Fruit fly (Drosophila melanogaster) whole organism, adult: Measurements from ENCODE around the gene mbt.

Experiments used
- CG11617 ChIP-seq: fragments of 200-800 bp; sonication (Bioruptor generic); optimal IDR thresholded peaks from 2 replicates; lab custom pipeline; 2017; ENCODE audit warnings: mild to moderate bottlenecking, missing biosample characterization, missing genetic modification reagents, missing genetic modification characterization
- CG12768 ChIP-seq: fragments of 200-800 bp; sonication (Bioruptor generic); optimal IDR thresholded peaks from 2 replicates; lab custom pipeline; 2017; ENCODE audit warnings: missing biosample characterization, missing genetic modification characterization, mild to moderate bottlenecking, moderate library complexity, missing genetic modification reagents
- CG33017 ChIP-seq: fragments of 200-800 bp; sonication (Bioruptor generic); optimal IDR thresholded peaks from 2 replicates; lab custom pipeline; 2018; ENCODE audit warnings: missing biosample characterization, mild to moderate bottlenecking, missing genetic modification characterization, moderate library complexity
- CG5204 ChIP-seq: fragments of 200-800 bp; sonication (Bioruptor generic); optimal IDR thresholded peaks from 2 replicates; lab custom pipeline; 2016; ENCODE audit warnings: missing biosample characterization, missing genetic modification characterization
- CG7045 ChIP-seq: fragments of 200-800 bp; sonication (Bioruptor generic); optimal IDR thresholded peaks from 2 replicates; lab custom pipeline; 2017; ENCODE audit warnings: missing biosample characterization, mild to moderate bottlenecking, missing genetic modification characterization
- CG7101 ChIP-seq: fragments of 200-800 bp; sonication (Bioruptor generic); optimal IDR thresholded peaks from 2 replicates; lab custom pipeline; 2018; ENCODE audit warnings: missing biosample characterization, mild to moderate bottlenecking, missing genetic modification characterization, moderate library complexity
- Crg-1 ChIP-seq: fragments of 200-800 bp; sonication (Bioruptor generic); optimal IDR thresholded peaks from 2 replicates; lab custom pipeline; 2016; ENCODE audit warnings: missing biosample characterization, missing genetic modification characterization
- Mnt ChIP-seq: fragments of 200-800 bp; sonication (Bioruptor generic); optimal IDR thresholded peaks from 2 replicates; lab custom pipeline; 2016; ENCODE audit warnings: missing biosample characterization, mild to moderate bottlenecking, missing genetic modification characterization
- bab1 ChIP-seq: fragments of 200-800 bp; sonication (Bioruptor generic); optimal IDR thresholded peaks from 3 replicates; lab custom pipeline; 2019; ENCODE audit warnings: missing biosample characterization, mild to moderate bottlenecking, missing genetic modification characterization, moderate library complexity
- kay ChIP-seq: fragments of 200-800 bp; sonication (Bioruptor generic); peaks from one replicate; lab custom pipeline; 2016; ENCODE audit warnings: missing biosample characterization, missing genetic modification characterization, borderline replicate concordance
- ovo ChIP-seq: fragments of 200-800 bp; sonication (Bioruptor generic); optimal IDR thresholded peaks from 2 replicates; lab custom pipeline; 2016; ENCODE audit warnings: missing biosample characterization, missing genetic modification characterization
- pad ChIP-seq: fragments of 200-800 bp; sonication (Bioruptor generic); optimal IDR thresholded peaks from 3 replicates; lab custom pipeline; 2017; ENCODE audit warnings: missing biosample characterization, missing genetic modification characterization, mild to moderate bottlenecking, moderate library complexity, missing genetic modification reagents
- tj ChIP-seq: fragments of 200-800 bp; sonication (Bioruptor generic); optimal IDR thresholded peaks from 3 replicates; lab custom pipeline; 2017; ENCODE audit warnings: missing biosample characterization, mild to moderate bottlenecking, missing genetic modification characterization, moderate library complexity
- toe ChIP-seq: fragments of 200-800 bp; sonication (Bioruptor generic); optimal IDR thresholded peaks from 2 replicates; lab custom pipeline; 2016; ENCODE audit warnings: missing biosample characterization, missing genetic modification characterization

dm6 chrX:16645472-16645871 is 35.0 kb downstream of the mbt start:
- TF ChIP-seq CG7101 (tag; lab: Kevin White, UChicago) (no peak), CG5204 (no peak), pad (GFP tag; lab: Kevin White, UChicago) (no peak), ovo (GFP tag; lab: Kevin White, UChicago) (no peak), CG33017 (tag; lab: Kevin White, UChicago) (no peak), bab1 (GFP tag; lab: Kevin White, UChicago) (no peak), toe (GFP tag; lab: Kevin White, UChicago) (no peak), kay (GFP tag; lab: Kevin White, UChicago) (no peak), CG12768 (GFP tag; lab: Kevin White, UChicago) (no peak), CG11617 (GFP tag; lab: Kevin White, UChicago) (no peak), Crg-1 (GFP tag; lab: Kevin White, UChicago) (no peak), Mnt (no peak), CG7045 (no peak), tj (GFP tag; lab: Kevin White, UChicago) (no peak)
